Comparison of ENCODE assay signal across 1 fruit fly cellular context in genomic region chr2L:21243964-21244466, dm6.
TF ChIP-seq lines count a peak whose summit lies in the region.

No protein-coding gene starts in this region.

TF ChIP-seq in whole organism, embryonic, 481 proteins besides CTCF, POLR2A, EP300 and RAD21 (continued from another document):
- TF ChIP-seq fu2 (GFP tag; optimal IDR thresholded peaks at IDR 0.05; lab: Kevin White, UChicago) (no peak), Med (GFP tag; lab: Kevin White, UChicago) (peak; percentile 64), CG9797 (GFP tag; optimal IDR thresholded peaks at IDR 0.05; lab: Kevin White, UChicago) (no peak), schlank (tag; optimal IDR thresholded peaks at IDR 0.05; lab: Kevin White, UChicago) (no peak), Abd-B (GFP tag; optimal IDR thresholded peaks at IDR 0.05; lab: Kevin White, UChicago) (no peak), H15 (GFP tag; IDR thresholded peaks at IDR 0.05; lab: Robert Waterston, UW) (no peak), ase (GFP tag; IDR thresholded peaks at IDR 0.05; lab: Robert Waterston, UW) (no peak), CG34422 (GFP tag; IDR thresholded peaks at IDR 0.05; lab: Robert Waterston, UW) (no peak), jing (GFP tag; optimal IDR thresholded peaks at IDR 0.05; lab: Kevin White, UChicago) (no peak), CG13894 (tag; optimal IDR thresholded peaks at IDR 0.05; lab: Kevin White, UChicago) (no peak), her (GFP tag; optimal IDR thresholded peaks at IDR 0.05; lab: Kevin White, UChicago) (no peak), hb (GFP tag; IDR thresholded peaks at IDR 0.05; lab: Robert Waterston, UW; ENCODE audit: partially characterized antibody) (no peak), ewg (GFP tag; optimal IDR thresholded peaks at IDR 0.05; lab: Kevin White, UChicago) (no peak), eve (GFP tag; optimal IDR thresholded peaks at IDR 0.05; lab: Kevin White, UChicago) (no peak), fd96Cb (tag; optimal IDR thresholded peaks at IDR 0.05; lab: Kevin White, UChicago) (no peak), CG8924 (tag; optimal IDR thresholded peaks at IDR 0.05; lab: Kevin White, UChicago) (no peak), eyg (GFP tag; optimal IDR thresholded peaks at IDR 0.05; lab: Kevin White, UChicago) (no peak), Poxn (GFP tag; IDR thresholded peaks at IDR 0.05; lab: Robert Waterston, UW) (no peak), CG10209 (GFP tag; optimal IDR thresholded peaks at IDR 0.05; lab: Kevin White, UChicago) (no peak), lab (GFP tag; optimal IDR thresholded peaks at IDR 0.05; lab: Kevin White, UChicago) (no peak), vfl (GFP tag; optimal IDR thresholded peaks at IDR 0.05; lab: Kevin White, UChicago) (no peak), Xbp1 (GFP tag; optimal IDR thresholded peaks at IDR 0.05; lab: Kevin White, UChicago) (peak; percentile 12), CG18599 (GFP tag; optimal IDR thresholded peaks at IDR 0.05; lab: Kevin White, UChicago) (no peak), ftz-f1 (GFP tag; optimal IDR thresholded peaks at IDR 0.05; lab: Kevin White, UChicago) (peak; percentile 43), bab2 (GFP tag; optimal IDR thresholded peaks at IDR 0.05; lab: Kevin White, UChicago) (no peak), cwo (GFP tag; optimal IDR thresholded peaks at IDR 0.05; lab: Kevin White, UChicago) (no peak), E2f1 (GFP tag; IDR thresholded peaks at IDR 0.05; lab: Robert Waterston, UW) (no peak), CG11398 (GFP tag; optimal IDR thresholded peaks at IDR 0.05; lab: Kevin White, UChicago) (no peak), CG31224 (GFP tag; IDR thresholded peaks at IDR 0.05; lab: Robert Waterston, UW) (no peak), Trl (optimal IDR thresholded peaks at IDR 0.05; lab: Kevin White, UChicago) (peak; percentile 25 to 47), Trl (GFP tag; optimal IDR thresholded peaks at IDR 0.05; lab: Kevin White, UChicago) (no peak), CG9609 (GFP tag; optimal IDR thresholded peaks at IDR 0.05; lab: Kevin White, UChicago) (no peak), Optix (GFP tag; IDR thresholded peaks at IDR 0.05; lab: Robert Waterston, UW) (no peak), CG1024 (GFP tag; IDR thresholded peaks at IDR 0.05; lab: Robert Waterston, UW) (no peak), CG12769 (tag; optimal IDR thresholded peaks at IDR 0.05; lab: Kevin White, UChicago) (peak; percentile 54), CG7963 (GFP tag; IDR thresholded peaks at IDR 0.05; lab: Robert Waterston, UW; ENCODE audit: partially characterized antibody) (no peak), ind (GFP tag; optimal IDR thresholded peaks at IDR 0.05; lab: Kevin White, UChicago) (no peak), bigmax (GFP tag; optimal IDR thresholded peaks at IDR 0.05; lab: Kevin White, UChicago) (no peak), fd64A (GFP tag; optimal IDR thresholded peaks at IDR 0.05; lab: Kevin White, UChicago) (no peak), CG8388 (GFP tag; optimal IDR thresholded peaks at IDR 0.05; lab: Kevin White, UChicago) (no peak), CG6654 (GFP tag; optimal IDR thresholded peaks at IDR 0.05; lab: Kevin White, UChicago) (no peak), CG13775 (GFP tag; optimal IDR thresholded peaks at IDR 0.05; lab: Kevin White, UChicago) (no peak), wek (GFP tag; optimal IDR thresholded peaks at IDR 0.05; lab: Kevin White, UChicago) (no peak), ERR (GFP tag; optimal IDR thresholded peaks at IDR 0.05; lab: Kevin White, UChicago) (no peak), ham (GFP tag; IDR thresholded peaks at IDR 0.05; lab: Robert Waterston, UW) (no peak), insv (GFP tag; optimal IDR thresholded peaks at IDR 0.05; lab: Kevin White, UChicago) (no peak), lbe (GFP tag; optimal IDR thresholded peaks at IDR 0.05; lab: Kevin White, UChicago) (no peak), pb (GFP tag; optimal IDR thresholded peaks at IDR 0.05; lab: Kevin White, UChicago) (no peak), CG5180 (GFP tag; optimal IDR thresholded peaks at IDR 0.05; lab: Kevin White, UChicago) (no peak), CG16779 (GFP tag; IDR thresholded peaks at IDR 0.05; lab: Robert Waterston, UW) (no peak), Aef1 (GFP tag; IDR thresholded peaks at IDR 0.05; lab: Robert Waterston, UW) (no peak), lov (optimal IDR thresholded peaks at IDR 0.05; lab: Kevin White, UChicago) (no peak), lov (GFP tag; IDR thresholded peaks at IDR 0.05; lab: Robert Waterston, UW) (0 out of 3 replicates have a peak, but pooled peaks have one; percentile 63), CG14965 (GFP tag; optimal IDR thresholded peaks at IDR 0.05; lab: Kevin White, UChicago; ENCODE audit: borderline replicate concordance) (no peak), Dad (GFP tag; optimal IDR thresholded peaks at IDR 0.05; lab: Kevin White, UChicago) (no peak), sens (GFP tag; lab: Kevin White, UChicago) (peak; percentile 61), Drgx (GFP tag; IDR thresholded peaks at IDR 0.05; lab: Robert Waterston, UW) (no peak), CG8478 (optimal IDR thresholded peaks at IDR 0.05; lab: Kevin White, UChicago) (no peak), CG4854 (GFP tag; optimal IDR thresholded peaks at IDR 0.05; lab: Kevin White, UChicago) (no peak), lilli (GFP tag; optimal IDR thresholded peaks at IDR 0.05; lab: Kevin White, UChicago) (no peak), Meics (GFP tag; optimal IDR thresholded peaks at IDR 0.05; lab: Kevin White, UChicago) (no peak), Atf3 (GFP tag; optimal IDR thresholded peaks at IDR 0.05; lab: Kevin White, UChicago) (no peak), bcd (GFP tag; optimal IDR thresholded peaks at IDR 0.05; lab: Kevin White, UChicago) (no peak), az2 (GFP tag; optimal IDR thresholded peaks at IDR 0.05; lab: Kevin White, UChicago) (no peak), CG16815 (GFP tag; optimal IDR thresholded peaks at IDR 0.05; lab: Kevin White, UChicago) (no peak), Gsc (GFP tag; IDR thresholded peaks at IDR 0.05; lab: Robert Waterston, UW) (no peak), CG3995 (GFP tag; optimal IDR thresholded peaks at IDR 0.05; lab: Kevin White, UChicago) (no peak), Camta (GFP tag; optimal IDR thresholded peaks at IDR 0.05; lab: Kevin White, UChicago) (no peak), dpn (GFP tag; optimal IDR thresholded peaks at IDR 0.05; lab: Kevin White, UChicago) (no peak), ato (GFP tag; IDR thresholded peaks at IDR 0.05; lab: Robert Waterston, UW; ENCODE audit: partially characterized antibody) (no peak), CG32767 (GFP tag; IDR thresholded peaks at IDR 0.05; lab: Robert Waterston, UW) (no peak), Hr3 (GFP tag; optimal IDR thresholded peaks at IDR 0.05; lab: Kevin White, UChicago) (no peak), kah (GFP tag; optimal IDR thresholded peaks at IDR 0.05; lab: Kevin White, UChicago) (no peak), nom (GFP tag; optimal IDR thresholded peaks at IDR 0.05; lab: Kevin White, UChicago) (no peak), Jarid2 (GFP tag; optimal IDR thresholded peaks at IDR 0.05; lab: Kevin White, UChicago) (no peak)
